Fruit fly (Drosophila melanogaster) whole organism, embryonic: ENCODE measurements around the gene CG15642.

ENCODE experiments used
- Aef1 ChIP-seq: fragments of 200-800 bp; sonication (Bioruptor generic); IDR thresholded peaks from 3 replicates; pipeline ENCODE4 v1.3.6; 2022; ENCODE audit warnings: missing biosample characterization, missing genetic modification characterization
- Atf6 ChIP-seq: fragments of 200-800 bp; sonication (Bioruptor generic); IDR thresholded peaks from 2 replicates; pipeline ENCODE4 v1.3.6; 2022; ENCODE audit warnings: missing biosample characterization, missing genetic modification characterization
- B-H2 ChIP-seq: fragments of 200-800 bp; sonication (Bioruptor generic); optimal IDR thresholded peaks from 2 replicates; lab custom pipeline; 2018; ENCODE audit warnings: missing biosample characterization, mild to moderate bottlenecking, missing genetic modification characterization
- CG10543 ChIP-seq: fragments of 200-800 bp; sonication (Bioruptor generic); optimal IDR thresholded peaks from 3 replicates; lab custom pipeline; 2017; ENCODE audit warnings: missing biosample characterization, mild to moderate bottlenecking, missing genetic modification characterization, moderate library complexity
- CG15073 ChIP-seq: fragments of 200-800 bp; sonication (Bioruptor generic); optimal IDR thresholded peaks from 2 replicates; lab custom pipeline; 2016; ENCODE audit warnings: missing biosample characterization, missing genetic modification characterization
- CG16813 ChIP-seq: fragments of 200-800 bp; sonication (Bioruptor generic); IDR thresholded peaks from 3 replicates; pipeline ENCODE4 v1.3.6; 2022; ENCODE audit warnings: missing biosample characterization, missing genetic modification characterization; ENCODE audit not compliant: partially characterized antibody
- CG17359 ChIP-seq: fragments of 200-800 bp; sonication (Bioruptor generic); optimal IDR thresholded peaks from 3 replicates; lab custom pipeline; 2018; ENCODE audit warnings: missing biosample characterization, mild to moderate bottlenecking, missing genetic modification characterization, moderate library complexity
- CG18011 ChIP-seq: fragments of 200-800 bp; sonication (Bioruptor generic); optimal IDR thresholded peaks from 2 replicates; lab custom pipeline; 2017; ENCODE audit warnings: missing biosample characterization, missing genetic modification characterization, mild to moderate bottlenecking, moderate library complexity, missing genotype
- CG2116 ChIP-seq: fragments of 200-800 bp; sonication (Bioruptor generic); optimal IDR thresholded peaks from 3 replicates; lab custom pipeline; 2018; ENCODE audit warnings: missing biosample characterization, mild to moderate bottlenecking, missing genetic modification characterization
- CG30403 ChIP-seq: fragments of 200-800 bp; sonication (Bioruptor generic); optimal IDR thresholded peaks from 3 replicates; lab custom pipeline; 2016; ENCODE audit warnings: missing biosample characterization, missing genetic modification characterization
- CG31224 ChIP-seq: fragments of 200-800 bp; sonication (Bioruptor generic); IDR thresholded peaks from 2 replicates; pipeline ENCODE4 v1.3.6; 2022; ENCODE audit warnings: missing biosample characterization, missing genetic modification characterization
- CG32767 ChIP-seq: fragments of 200-800 bp; sonication (Bioruptor generic); IDR thresholded peaks from 2 replicates; pipeline ENCODE4 v1.3.6; 2022; ENCODE audit warnings: missing biosample characterization, missing genetic modification characterization
- CG5953 ChIP-seq: fragments of 200-800 bp; sonication (Bioruptor generic); IDR thresholded peaks from 2 replicates; pipeline ENCODE4 v1.3.6; 2022; ENCODE audit warnings: missing biosample characterization, missing genetic modification characterization
- CG6683 ChIP-seq: fragments of 200-800 bp; sonication (Bioruptor generic); optimal IDR thresholded peaks from 2 replicates; lab custom pipeline; 2017; ENCODE audit warnings: missing biosample characterization, mild to moderate bottlenecking, missing genetic modification characterization, missing genetic modification reagents
- CG6854 ChIP-seq: fragments of 200-800 bp; sonication (Bioruptor generic); optimal IDR thresholded peaks from 3 replicates; lab custom pipeline; 2017; ENCODE audit warnings: missing biosample characterization, mild to moderate bottlenecking, missing genetic modification characterization
- CG7556 ChIP-seq: fragments of 200-800 bp; sonication (Bioruptor generic); optimal IDR thresholded peaks from 2 replicates; lab custom pipeline; 2017; ENCODE audit warnings: missing biosample characterization, mild to moderate bottlenecking, missing genetic modification characterization
- CG7839 ChIP-seq: fragments of 200-800 bp; sonication (Bioruptor generic); optimal IDR thresholded peaks from 3 replicates; lab custom pipeline; 2018; ENCODE audit warnings: missing biosample characterization, mild to moderate bottlenecking, missing genetic modification characterization, moderate library complexity
- CG8290 ChIP-seq, 3 experiments: fragments of 200-800 bp; sonication (Bioruptor generic); optimal IDR thresholded peaks; 2 replicates each; lab custom pipeline; 2016 to 2019; ENCODE audit warnings: missing biosample characterization in 3 of 3, missing genetic modification characterization in 3 of 3, mild to moderate bottlenecking in 2 of 3, moderate library complexity in 1 of 3
- Chrac-16 ChIP-seq: fragments of 200-800 bp; sonication (Bioruptor generic); optimal IDR thresholded peaks from 3 replicates; lab custom pipeline; 2016; ENCODE audit warnings: missing biosample characterization, missing genetic modification characterization
- Dref ChIP-seq: fragments of 200-800 bp; sonication (Bioruptor generic); IDR thresholded peaks from 2 replicates; pipeline ENCODE4 v1.3.6; 2022; ENCODE audit warnings: missing biosample characterization, missing genetic modification characterization
- H15 ChIP-seq: fragments of 200-800 bp; sonication (Bioruptor generic); IDR thresholded peaks from 3 replicates; pipeline ENCODE4 v1.3.6; 2022; ENCODE audit warnings: missing biosample characterization, missing genetic modification characterization
- HLH54F ChIP-seq: fragments of 200-800 bp; sonication (Bioruptor generic); optimal IDR thresholded peaks from 3 replicates; lab custom pipeline; 2016; ENCODE audit warnings: missing biosample characterization, missing genetic modification characterization
- Hsf ChIP-seq: fragments of 200-800 bp; sonication (Bioruptor generic); optimal IDR thresholded peaks from 3 replicates; lab custom pipeline; 2016; ENCODE audit warnings: missing biosample characterization, missing genetic modification characterization
- MBD-R2 ChIP-seq: fragments of 200-800 bp; sonication (Bioruptor generic); IDR thresholded peaks from 2 replicates; pipeline ENCODE4 v1.3.6; 2022; ENCODE audit warnings: missing biosample characterization, missing genetic modification characterization
- Med ChIP-seq: fragments of 200-800 bp; sonication (Bioruptor generic); peaks from one replicate; lab custom pipeline; 2016; ENCODE audit warnings: missing biosample characterization, missing genetic modification characterization, mild to moderate bottlenecking, inconsistent platforms, moderate library complexity
- Nf-YB ChIP-seq: fragments of 200-800 bp; sonication (Bioruptor generic); optimal IDR thresholded peaks from 3 replicates; lab custom pipeline; 2019; ENCODE audit warnings: missing biosample characterization, mild to moderate bottlenecking, missing genetic modification characterization, moderate library complexity
- Rfx ChIP-seq: fragments of 200-800 bp; sonication (Bioruptor generic); IDR thresholded peaks from 2 replicates; pipeline ENCODE4 v1.3.6; 2022; ENCODE audit warnings: missing biosample characterization, missing genetic modification characterization
- Sox102F ChIP-seq: fragments of 200-800 bp; sonication (Bioruptor generic); optimal IDR thresholded peaks from 2 replicates; lab custom pipeline; 2018; ENCODE audit warnings: missing biosample characterization, mild to moderate bottlenecking, missing genetic modification characterization, moderate library complexity
- TFAM ChIP-seq: fragments of 200-800 bp; sonication (Bioruptor generic); optimal IDR thresholded peaks from 2 replicates; lab custom pipeline; 2017; ENCODE audit warnings: missing biosample characterization, missing genetic modification characterization, inconsistent platforms
- caup ChIP-seq: fragments of 200-800 bp; sonication (Bioruptor generic); optimal IDR thresholded peaks from 3 replicates; lab custom pipeline; 2017; ENCODE audit warnings: missing biosample characterization, mild to moderate bottlenecking, missing genetic modification characterization, moderate library complexity; ENCODE audit not compliant: severe bottlenecking
- ci ChIP-seq: fragments of 200-800 bp; sonication (Bioruptor generic); IDR thresholded peaks from 3 replicates; pipeline ENCODE4 v1.3.6; 2022; ENCODE audit warnings: missing biosample characterization, missing genetic modification characterization
- crp ChIP-seq, 2 experiments: fragments of 200-800 bp; sonication (Bioruptor generic); optimal IDR thresholded peaks; 2 replicates in 1 of 2; 3 replicates in 1 of 2; lab custom pipeline; 2017; ENCODE audit warnings: missing biosample characterization in 2 of 2, missing genetic modification characterization in 2 of 2, mild to moderate bottlenecking in 1 of 2, moderate library complexity in 1 of 2
- grn ChIP-seq: fragments of 200-800 bp; sonication (Bioruptor generic); optimal IDR thresholded peaks from 3 replicates; lab custom pipeline; 2017; ENCODE audit warnings: missing biosample characterization, missing genetic modification characterization
- hkb ChIP-seq, 2 experiments: fragments of 200-800 bp in 1 of 2; fragments of >200 bp in 1 of 2; sonication (Bioruptor generic) in 1 of 2; IDR thresholded peaks in 1 of 2; optimal IDR thresholded peaks in 1 of 2; 2 replicates each; pipeline versions ENCODE4 v1.3.6 to Lab custom; 2017 to 2022; ENCODE audit warnings: missing biosample characterization in 1 of 2, missing genetic modification characterization in 1 of 2
- hth ChIP-seq: fragments of >200 bp; optimal IDR thresholded peaks from 2 replicates; lab custom pipeline; 2017; ENCODE audit warnings: inconsistent platforms
- insv ChIP-seq, 2 experiments: fragments of 200-800 bp; sonication (Bioruptor generic); optimal IDR thresholded peaks; 3 replicates each; lab custom pipeline; 2016 to 2018; ENCODE audit warnings: missing biosample characterization in 2 of 2, missing genetic modification characterization in 2 of 2
- mam ChIP-seq: fragments of 200-800 bp; sonication (Bioruptor generic); optimal IDR thresholded peaks from 3 replicates; lab custom pipeline; 2016; ENCODE audit warnings: missing biosample characterization, missing genetic modification characterization
- phol ChIP-seq: fragments of 200-800 bp; sonication (Bioruptor generic); optimal IDR thresholded peaks from 3 replicates; lab custom pipeline; 2018; ENCODE audit warnings: missing biosample characterization, mild to moderate bottlenecking, missing genetic modification characterization, moderate library complexity
- prd ChIP-seq, 3 experiments: fragments of >200 bp in 2 of 3; fragments of 200-800 bp in 1 of 3; sonication (Bioruptor generic) in 1 of 3; optimal IDR thresholded peaks in 2 of 3; IDR thresholded peaks in 1 of 3; 2 replicates in 2 of 3; 3 replicates in 1 of 3; pipeline versions ENCODE4 v1.3.6 to Lab custom; 2017 to 2022; ENCODE audit warnings: missing biosample characterization in 1 of 3, missing genetic modification characterization in 1 of 3
- pum ChIP-seq: fragments of 200-800 bp; sonication (Bioruptor generic); optimal IDR thresholded peaks from 2 replicates; lab custom pipeline; 2016; ENCODE audit warnings: missing biosample characterization, missing genetic modification characterization
- pzg ChIP-seq: fragments of 200-800 bp; sonication (Bioruptor generic); optimal IDR thresholded peaks from 3 replicates; lab custom pipeline; 2018; ENCODE audit warnings: missing biosample characterization, mild to moderate bottlenecking, missing genetic modification characterization, moderate library complexity
- row ChIP-seq: fragments of 200-800 bp; sonication (Bioruptor generic); IDR thresholded peaks from 3 replicates; pipeline ENCODE4 v1.3.6; 2022; ENCODE audit warnings: missing biosample characterization, missing genetic modification characterization
- sens ChIP-seq: fragments of 200-800 bp; sonication (Bioruptor generic); peaks from one replicate; lab custom pipeline; 2016; ENCODE audit warnings: missing biosample characterization, missing genetic modification characterization
- sob ChIP-seq: fragments of 200-800 bp; sonication (Bioruptor generic); IDR thresholded peaks from 2 replicates; pipeline ENCODE4 v1.3.6; 2022; ENCODE audit warnings: missing biosample characterization, missing genetic modification characterization
- ssp ChIP-seq: fragments of 200-800 bp; sonication (Bioruptor generic); IDR thresholded peaks from 2 replicates; pipeline ENCODE4 v1.3.6; 2022; ENCODE audit warnings: missing biosample characterization, missing genetic modification characterization
- tgo ChIP-seq: fragments of 200-800 bp; sonication (Bioruptor generic); IDR thresholded peaks from 3 replicates; pipeline ENCODE4 v1.3.6; 2022; ENCODE audit warnings: missing biosample characterization, missing genetic modification characterization
- trh ChIP-seq: fragments of 200-800 bp; sonication (Bioruptor generic); optimal IDR thresholded peaks from 2 replicates; lab custom pipeline; 2016; ENCODE audit warnings: missing biosample characterization, missing genetic modification characterization
- yki ChIP-seq: fragments of >200 bp; optimal IDR thresholded peaks from 3 replicates; lab custom pipeline; 2018
- zf30C ChIP-seq: fragments of 200-800 bp; sonication (Bioruptor generic); optimal IDR thresholded peaks from 3 replicates; lab custom pipeline; 2018; ENCODE audit warnings: missing biosample characterization, mild to moderate bottlenecking, missing genetic modification characterization

The CG15642 gene

dm6 chrX:15467402-15467941 lies at the start of gene CG15642, which contains the start of gene CG15641:
Gene CG15642, minus strand, starts transcription at chrX:15467757.
Gene CG15641, plus strand, starts transcription at chrX:15467891.
- no peak for TF ChIP-seq phol (tag; lab: Kevin White, UChicago)
- no peak for TF ChIP-seq CG2116 (GFP tag; lab: Kevin White, UChicago)
- no peak for TF ChIP-seq caup (GFP tag; lab: Kevin White, UChicago)
- TF ChIP-seq CG10543: no peak
- peak in 1 of 2 experiments; percentile 68 for TF ChIP-seq crp (GFP tag; optimal IDR thresholded peaks at IDR 0.05; lab: Kevin White, UChicago)
- TF ChIP-seq yki: no peak
- no peak for TF ChIP-seq CG5953 (GFP tag; lab: Robert Waterston, UW)
- TF ChIP-seq CG6683 (GFP tag; lab: Kevin White, UChicago): no peak
- TF ChIP-seq CG18011 (GFP tag; lab: Kevin White, UChicago): peak; percentile 95
- TF ChIP-seq HLH54F (GFP tag; lab: Kevin White, UChicago): no peak
- no peak for TF ChIP-seq H15 (GFP tag; lab: Robert Waterston, UW)
- no peak for TF ChIP-seq Nf-YB (GFP tag; lab: Kevin White, UChicago)
- no peak for TF ChIP-seq trh
- TF ChIP-seq CG6854 (GFP tag; lab: Kevin White, UChicago): no peak
- TF ChIP-seq pzg: peak; percentile 14
- 0 out of 2 replicates have a peak, but pooled peaks have one; percentile 28 for TF ChIP-seq MBD-R2 (GFP tag; lab: Robert Waterston, UW)
- TF ChIP-seq CG7839 (tag; lab: Kevin White, UChicago): no peak
- no peak for TF ChIP-seq CG8290 (GFP tag; optimal IDR thresholded peaks at IDR 0.05; lab: Kevin White, UChicago)
- TF ChIP-seq CG8290 (tag; optimal IDR thresholded peaks at IDR 0.05; lab: Kevin White, UChicago): no peak
- no peak for TF ChIP-seq Aef1 (GFP tag; lab: Robert Waterston, UW)
- peak; percentile 69 for TF ChIP-seq Rfx (GFP tag; lab: Robert Waterston, UW)
- no peak for TF ChIP-seq pum (GFP tag; lab: Kevin White, UChicago)
- no peak for TF ChIP-seq CG15073 (GFP tag; lab: Kevin White, UChicago)
- no peak for TF ChIP-seq grn
- TF ChIP-seq Dref: peak; percentile 46
- TF ChIP-seq TFAM: no peak
- TF ChIP-seq sens (GFP tag; lab: Kevin White, UChicago): no peak
- TF ChIP-seq Med (GFP tag; lab: Kevin White, UChicago): peak; percentile 4
- peak in 1 of 2 experiments; percentile 24 for TF ChIP-seq insv (GFP tag; optimal IDR thresholded peaks at IDR 0.05; lab: Kevin White, UChicago)
- TF ChIP-seq hth (lab: Kevin White, UChicago): no peak

dm6 chrX:15511399-15511798 lies 43.8 kb upstream of the CG15642 start:
- TF ChIP-seq CG31224 (GFP tag; lab: Robert Waterston, UW): 0 out of 2 replicates have a peak, but pooled peaks have one; percentile 15
- TF ChIP-seq Chrac-16 (GFP tag; lab: Kevin White, UChicago): peak; percentile 2
- TF ChIP-seq Rfx (GFP tag; lab: Robert Waterston, UW): peak; percentile 31; the same call in 1 of the 2 replicates
- TF ChIP-seq tgo (GFP tag; lab: Robert Waterston, UW): 0 out of 3 replicates have a peak, but pooled peaks have one; percentile 16
- TF ChIP-seq prd (optimal IDR thresholded peaks at IDR 0.05; lab: Kevin White, UChicago): no peak
- TF ChIP-seq prd (GFP tag; IDR thresholded peaks at IDR 0.05; lab: Robert Waterston, UW): peak; percentile 38; the same call in 1 of the 3 replicates
- no peak for TF ChIP-seq hkb (optimal IDR thresholded peaks at IDR 0.05; lab: Kevin White, UChicago)
- TF ChIP-seq hkb (GFP tag; IDR thresholded peaks at IDR 0.05; lab: Robert Waterston, UW): peak; percentile 22; the same call in 1 of the 2 replicates
- TF ChIP-seq CG30403 (GFP tag; lab: Kevin White, UChicago): peak; percentile 31
- TF ChIP-seq Sox102F: peak; percentile 36
- TF ChIP-seq zf30C (GFP tag; lab: Kevin White, UChicago): peak; percentile 32
- TF ChIP-seq Hsf (GFP tag; lab: Kevin White, UChicago): peak; percentile 9
- no peak for TF ChIP-seq ssp (GFP tag; lab: Robert Waterston, UW)
- 0 out of 2 replicates have a peak, but pooled peaks have one; percentile 14 for TF ChIP-seq CG32767 (GFP tag; lab: Robert Waterston, UW)
- 0 out of 2 replicates have a peak, but pooled peaks have one; percentile 16 for TF ChIP-seq sob
- TF ChIP-seq CG17359 (tag; lab: Kevin White, UChicago): peak; percentile 40
- peak; percentile 45; the same call in 1 of the 3 replicates for TF ChIP-seq ci
- TF ChIP-seq CG7556 (GFP tag; lab: Kevin White, UChicago): no peak
- TF ChIP-seq mam (GFP tag; lab: Kevin White, UChicago): peak; percentile 18
- no peak for TF ChIP-seq B-H2 (GFP tag; lab: Kevin White, UChicago)
- TF ChIP-seq row (GFP tag; lab: Robert Waterston, UW): peak; percentile 27; the same call in 2 of the 3 replicates
- TF ChIP-seq CG16813 (GFP tag; lab: Robert Waterston, UW): no peak
- no peak for TF ChIP-seq Atf6 (GFP tag; lab: Robert Waterston, UW)
